Worm (Caenorhabditis elegans) whole organism, L4 larva: ENCODE data around the gene pgm-2.

Source experiments
- R02D3.7 ChIP-seq: fragments of 150-350 bp; sonication (generic microtip); optimal IDR thresholded peaks from 3 replicates; lab custom pipeline; 2014; ENCODE audit warnings: missing biosample characterization, missing genetic modification characterization
- daf-12 ChIP-seq: fragments of 150-350 bp; optimal IDR thresholded peaks from 2 replicates; lab custom pipeline; 2014; ENCODE audit warnings: missing biosample characterization, missing genetic modification reagents, missing genetic modification characterization
- jun-1 ChIP-seq: fragments of 150-350 bp; optimal IDR thresholded peaks from 2 replicates; lab custom pipeline; 2014; ENCODE audit warnings: missing biosample characterization, missing genetic modification reagents, missing genetic modification characterization
- lin-39 ChIP-seq: fragments of 150-350 bp; optimal IDR thresholded peaks from 2 replicates; lab custom pipeline; 2014; ENCODE audit warnings: missing biosample characterization, missing genetic modification reagents, missing genetic modification characterization

- TF ChIP-seq lin-39 (tag; lab: Kevin White, UChicago): peak; percentile 39
- TF ChIP-seq jun-1: no peak
- no peak for TF ChIP-seq R02D3.7 (tag; lab: Kevin White, UChicago)
- no peak for TF ChIP-seq daf-12 (tag; lab: Kevin White, UChicago)
These were observed 23.4 kb upstream of the pgm-2 start for ce11 chrIII:13275784-13276183.
